Worm (Caenorhabditis elegans) whole organism, late embryonic: ENCODE results near the gene F32D8.1.

Experiments
- F13H6.1 ChIP-seq: sonication (generic microtip); optimal IDR thresholded peaks from 2 replicates; lab custom pipeline; 2016; ENCODE audit warnings: missing genetic modification characterization, missing compliant biosample characterization
- K09A11.1 ChIP-seq: sonication (generic microtip); optimal IDR thresholded peaks from 2 replicates; lab custom pipeline; 2017; ENCODE audit warnings: antibody characterized with exemption, mild to moderate bottlenecking, missing genetic modification characterization, missing compliant biosample characterization; ENCODE audit not compliant: insufficient read depth
- ceh-14 ChIP-seq: sonication (generic microtip); optimal IDR thresholded peaks from 2 replicates; lab custom pipeline; 2016; ENCODE audit warnings: missing genotype, missing genetic modification characterization, missing compliant biosample characterization
- ceh-19 ChIP-seq: fragments of 200-800 bp; sonication (Bioruptor generic); optimal IDR thresholded peaks from 2 replicates; lab custom pipeline; 2018; ENCODE audit warnings: mild to moderate bottlenecking, missing genetic modification characterization, missing compliant biosample characterization
- ceh-24 ChIP-seq: sonication (generic microtip); optimal IDR thresholded peaks from 2 replicates; lab custom pipeline; 2016; ENCODE audit warnings: mild to moderate bottlenecking, missing genetic modification characterization, missing compliant biosample characterization
- ceh-30 ChIP-seq: fragments of 150-350 bp; optimal IDR thresholded peaks from 2 replicates; lab custom pipeline; 2014; ENCODE audit warnings: missing biosample characterization, missing genetic modification characterization
- ceh-48 ChIP-seq: sonication (generic microtip); optimal IDR thresholded peaks from 2 replicates; lab custom pipeline; 2016; ENCODE audit warnings: missing genetic modification characterization, inconsistent platforms, missing compliant biosample characterization
- elt-2 ChIP-seq: sonication (generic microtip); optimal IDR thresholded peaks from 2 replicates; lab custom pipeline; 2016; ENCODE audit warnings: missing genetic modification reagents, missing genetic modification characterization, missing compliant biosample characterization
- fkh-10 ChIP-seq: fragments of 150-350 bp; optimal IDR thresholded peaks from 2 replicates; lab custom pipeline; 2014; ENCODE audit warnings: missing biosample characterization, missing genetic modification reagents, missing genetic modification characterization
- fkh-6 ChIP-seq: sonication (generic microtip); optimal IDR thresholded peaks from 2 replicates; lab custom pipeline; 2016; ENCODE audit warnings: missing genetic modification characterization, missing compliant biosample characterization
- hlh-15 ChIP-seq: sonication (generic microtip); optimal IDR thresholded peaks from 2 replicates; lab custom pipeline; 2016; ENCODE audit warnings: missing genetic modification characterization, missing compliant biosample characterization
- hlh-30 ChIP-seq: sonication (generic microtip); optimal IDR thresholded peaks from 2 replicates; lab custom pipeline; 2017; ENCODE audit warnings: antibody characterized with exemption, missing genetic modification characterization, missing compliant biosample characterization; ENCODE audit not compliant: insufficient read depth
- hlh-6 ChIP-seq: sonication (generic microtip); optimal IDR thresholded peaks from 2 replicates; lab custom pipeline; 2016; ENCODE audit warnings: missing genotype, missing genetic modification characterization, missing compliant biosample characterization
- lin-11 ChIP-seq: fragments of 200-800 bp; sonication (Bioruptor generic); optimal IDR thresholded peaks from 2 replicates; lab custom pipeline; 2018; ENCODE audit warnings: mild to moderate bottlenecking, missing genetic modification characterization, missing compliant biosample characterization
- mec-3 ChIP-seq: sonication (generic microtip); optimal IDR thresholded peaks from 2 replicates; lab custom pipeline; 2016; ENCODE audit warnings: borderline replicate concordance, missing genetic modification characterization, missing compliant biosample characterization
- nfya-1 ChIP-seq: sonication (generic microtip); optimal IDR thresholded peaks from 2 replicates; lab custom pipeline; 2017; ENCODE audit warnings: missing genetic modification characterization, mild to moderate bottlenecking, missing compliant biosample characterization, antibody characterized with exemption, moderate library complexity
- nhr-11 ChIP-seq: fragments of 150-350 bp; optimal IDR thresholded peaks from 2 replicates; lab custom pipeline; 2014; ENCODE audit warnings: missing biosample characterization, missing genetic modification characterization
- nhr-232 ChIP-seq: sonication (generic microtip); optimal IDR thresholded peaks from 2 replicates; lab custom pipeline; 2016; ENCODE audit warnings: missing genetic modification characterization, missing compliant biosample characterization
- odd-2 ChIP-seq: sonication (generic microtip); optimal IDR thresholded peaks from 2 replicates; lab custom pipeline; 2017; ENCODE audit warnings: antibody characterized with exemption, mild to moderate bottlenecking, missing genetic modification characterization, missing compliant biosample characterization
- pat-9 ChIP-seq: fragments of 200-800 bp; sonication (Bioruptor generic); optimal IDR thresholded peaks from 2 replicates; lab custom pipeline; 2018; ENCODE audit warnings: mild to moderate bottlenecking, missing genetic modification characterization, moderate library complexity, missing compliant biosample characterization
- pha-4 ChIP-seq: fragments of 150-350 bp; optimal IDR thresholded peaks from 2 replicates; lab custom pipeline; 2018; ENCODE audit warnings: missing biosample characterization, missing genetic modification reagents, missing genetic modification characterization
- pros-1 ChIP-seq: fragments of 150-350 bp; optimal IDR thresholded peaks from 2 replicates; lab custom pipeline; 2014; ENCODE audit warnings: missing biosample characterization, missing genetic modification reagents, missing genetic modification characterization
- rnt-1 ChIP-seq: sonication (generic microtip); optimal IDR thresholded peaks from 2 replicates; lab custom pipeline; 2016; ENCODE audit warnings: missing genetic modification characterization, missing compliant biosample characterization
- sdc-2 ChIP-seq: sonication (generic microtip); optimal IDR thresholded peaks from 2 replicates; lab custom pipeline; 2016; ENCODE audit warnings: missing genotype, missing genetic modification characterization, missing compliant biosample characterization
- sox-2 ChIP-seq: fragments of 200-800 bp; sonication (Bioruptor generic); IDR thresholded peaks from 2 replicates; pipeline ENCODE4 v1.3.6; 2022; ENCODE audit warnings: missing genetic modification reagents, missing genetic modification characterization, missing compliant biosample characterization
- tbx-2 ChIP-seq: sonication (generic microtip); optimal IDR thresholded peaks from 2 replicates; lab custom pipeline; 2016; ENCODE audit warnings: missing genetic modification characterization, missing compliant biosample characterization
- ttx-3 ChIP-seq: sonication (generic microtip); optimal IDR thresholded peaks from 2 replicates; lab custom pipeline; 2016; ENCODE audit warnings: missing genetic modification reagents, missing genetic modification characterization, missing compliant biosample characterization
- unc-42 ChIP-seq: sonication (generic microtip); optimal IDR thresholded peaks from 2 replicates; lab custom pipeline; 2016; ENCODE audit warnings: missing genotype, missing genetic modification characterization, missing compliant biosample characterization
- unc-55 ChIP-seq: sonication (generic microtip); optimal IDR thresholded peaks from 2 replicates; lab custom pipeline; 2017; ENCODE audit warnings: missing biosample characterization, missing genetic modification reagents, missing genetic modification characterization
- unc-86 ChIP-seq: sonication (generic microtip); optimal IDR thresholded peaks from 2 replicates; lab custom pipeline; 2016; ENCODE audit warnings: missing genetic modification characterization, missing compliant biosample characterization
- zip-5 ChIP-seq: sonication (generic microtip); optimal IDR thresholded peaks from 2 replicates; lab custom pipeline; 2016; ENCODE audit warnings: missing genetic modification characterization, missing compliant biosample characterization

The F32D8.1 gene

DNA sequence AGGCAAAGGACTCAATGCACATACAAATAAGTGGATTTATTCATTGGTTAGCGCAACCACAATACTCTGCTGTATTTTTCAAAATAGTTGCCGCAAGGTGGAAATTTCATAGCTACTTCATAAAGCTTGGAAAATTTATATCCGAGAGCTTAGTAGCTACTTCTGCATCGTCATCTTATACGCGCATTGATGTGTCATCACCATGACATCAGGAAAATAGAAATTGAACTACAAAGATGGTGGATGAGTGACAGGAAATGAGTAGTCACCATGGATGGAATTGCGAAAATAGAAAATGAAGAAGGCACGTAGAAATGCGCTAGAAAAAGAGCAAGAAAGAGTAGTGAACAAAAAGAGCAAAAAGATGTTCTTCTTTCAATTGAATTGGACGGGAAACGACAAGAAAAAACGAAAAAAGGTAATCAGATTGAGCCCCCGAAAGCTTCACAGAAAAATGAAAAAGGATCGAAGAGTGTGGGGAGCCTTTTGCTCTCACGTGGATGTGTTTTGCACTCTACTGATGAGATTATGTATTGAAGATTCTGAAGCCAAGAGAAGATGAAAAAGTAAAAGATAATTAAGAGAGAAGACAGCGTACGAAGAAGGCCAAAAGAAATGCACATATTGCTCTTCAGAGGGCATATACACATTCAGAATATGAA is 5.6 kb upstream of the F32D8.1 start:
- no peak for TF ChIP-seq nfya-1 (tag; lab: Kevin White, UChicago)
- TF ChIP-seq unc-42 (tag; lab: Kevin White, UChicago), result peak; percentile 90

DNA sequence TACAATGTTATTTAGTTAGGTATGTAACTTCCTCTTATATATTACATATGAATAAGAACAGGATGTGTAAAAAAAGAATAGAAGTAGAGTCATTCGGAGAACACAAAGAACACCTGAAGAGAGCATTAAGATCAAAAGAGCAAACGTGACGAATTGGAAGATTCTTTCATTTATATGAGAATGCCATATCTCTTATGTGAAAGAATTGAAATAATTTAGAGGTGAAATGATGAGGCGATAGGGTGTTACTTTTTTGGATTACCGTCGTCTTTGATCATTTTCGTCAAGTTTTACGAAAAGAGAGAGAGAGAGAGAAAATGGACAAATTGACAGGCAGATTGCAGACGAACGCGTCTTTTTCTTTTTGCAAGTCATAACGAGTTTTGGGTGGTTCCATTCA is 4.1 kb upstream of the F32D8.1 start:
- TF ChIP-seq ttx-3 (tag; lab: Kevin White, UChicago), result no peak
- no peak for TF ChIP-seq rnt-1 (tag; lab: Kevin White, UChicago)
- no peak for TF ChIP-seq pat-9 (tag; lab: Kevin White, UChicago)
- no peak for TF ChIP-seq nhr-232 (tag; lab: Kevin White, UChicago)
- TF ChIP-seq ceh-19 (GFP tag; lab: Kevin White, UChicago), result no peak
- no peak for TF ChIP-seq ceh-48 (tag; lab: Kevin White, UChicago)
- TF ChIP-seq odd-2 (tag; lab: Kevin White, UChicago), result no peak
- no peak for TF ChIP-seq K09A11.1 (tag; lab: Kevin White, UChicago)
- no peak for TF ChIP-seq F13H6.1
- TF ChIP-seq nhr-11 (tag; lab: Kevin White, UChicago), result no peak
- TF ChIP-seq nfya-1 (tag; lab: Kevin White, UChicago), result no peak
- no peak for TF ChIP-seq unc-55
- no peak for TF ChIP-seq ceh-24 (tag; lab: Kevin White, UChicago)
- TF ChIP-seq hlh-6 (tag; lab: Kevin White, UChicago), result no peak
- TF ChIP-seq pha-4 (tag; lab: Kevin White, UChicago), result no peak
- TF ChIP-seq fkh-6 (tag; lab: Kevin White, UChicago), result no peak

DNA sequence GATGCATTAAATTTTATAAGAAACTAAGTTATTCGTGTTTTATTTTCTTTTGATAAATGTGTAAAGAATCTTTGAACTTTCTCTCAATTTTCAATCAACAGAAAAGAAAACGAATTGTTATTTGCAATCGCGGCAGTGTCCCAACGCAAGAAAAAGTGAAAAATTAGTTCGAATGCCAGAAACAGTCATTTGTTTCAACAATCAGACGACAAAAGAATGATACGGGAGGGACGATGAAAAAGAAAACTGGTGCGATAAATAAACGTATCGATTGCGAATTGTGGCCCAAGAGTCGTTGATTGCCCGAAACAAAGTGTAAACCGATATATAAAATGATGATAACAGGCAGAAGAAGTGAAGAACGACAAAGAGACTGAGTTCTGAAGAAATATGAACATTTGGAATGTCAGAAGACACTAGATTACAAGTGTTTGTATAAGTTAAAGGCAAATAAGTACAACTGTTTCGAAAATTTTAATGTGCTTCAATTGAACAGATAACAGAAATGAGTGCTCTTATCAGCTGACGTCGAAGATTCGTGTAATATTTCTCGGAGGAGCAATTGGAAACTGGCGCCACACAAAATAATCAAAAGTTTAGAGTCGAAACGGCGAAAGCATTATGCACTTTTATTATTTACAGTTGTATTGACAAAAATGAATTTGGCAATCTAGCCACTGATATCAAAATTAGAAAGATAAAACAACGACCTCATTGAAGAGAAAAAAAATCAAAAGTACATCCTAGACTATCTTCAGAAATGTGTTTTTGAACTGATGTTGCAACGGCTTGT is 2.6 kb upstream of the F32D8.1 start:
- TF ChIP-seq ceh-30 (tag; lab: Kevin White, UChicago) (no peak), elt-2 (tag; lab: Kevin White, UChicago) (peak; percentile 76), sox-2 (GFP tag; lab: Robert Waterston, UW) (no peak), sdc-2 (tag; lab: Kevin White, UChicago) (no peak), zip-5 (tag; lab: Kevin White, UChicago) (no peak), ceh-24 (tag; lab: Kevin White, UChicago) (no peak)

DNA sequence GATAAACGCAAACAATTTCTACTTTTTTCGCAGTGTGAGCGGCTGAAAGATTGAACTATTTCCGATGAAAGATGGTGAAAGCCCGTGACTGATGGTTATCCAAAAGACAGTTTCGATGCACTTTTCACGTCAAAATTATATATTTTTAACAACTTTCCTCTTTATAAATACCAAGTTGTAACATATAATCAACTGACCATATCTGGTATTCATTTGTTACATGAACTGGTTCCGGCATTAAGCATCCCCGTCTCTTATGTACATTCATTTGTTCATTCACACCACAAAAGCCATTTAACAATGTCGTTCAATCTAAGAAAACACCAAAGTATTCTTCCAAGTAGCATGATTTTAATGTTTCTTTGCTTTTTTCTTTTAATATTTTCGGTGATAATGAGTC is 2.8 kb downstream of the F32D8.1 start, which contains the start of gene F32D8.2:
TSS of gene F32D8.2 (plus strand) at position 301 of the 400 bp plus-strand sequence.
- no peak for TF ChIP-seq mec-3 (tag; lab: Kevin White, UChicago)
- no peak for TF ChIP-seq hlh-15
- TF ChIP-seq unc-86 (tag; lab: Kevin White, UChicago), result no peak
- TF ChIP-seq lin-11, result no peak
- no peak for TF ChIP-seq ttx-3 (tag; lab: Kevin White, UChicago)
- TF ChIP-seq tbx-2 (tag; lab: Kevin White, UChicago), result no peak
- no peak for TF ChIP-seq F13H6.1
- TF ChIP-seq ceh-24 (tag; lab: Kevin White, UChicago), result no peak
- no peak for TF ChIP-seq rnt-1 (tag; lab: Kevin White, UChicago)
- TF ChIP-seq ceh-14 (tag; lab: Kevin White, UChicago), result no peak
- no peak for TF ChIP-seq nfya-1 (tag; lab: Kevin White, UChicago)
- no peak for TF ChIP-seq sdc-2 (tag; lab: Kevin White, UChicago)
- TF ChIP-seq hlh-30, result no peak
- no peak for TF ChIP-seq elt-2 (tag; lab: Kevin White, UChicago)
- no peak for TF ChIP-seq fkh-10
- no peak for TF ChIP-seq pros-1 (tag; lab: Kevin White, UChicago)
